Worm (Caenorhabditis elegans) whole organism, young adult: ENCODE data around the gene aptf-4.
A peak's percentile ranks its signal among the peaks of the same experiment; 100 is the strongest.

Experiments used
- B0035.1 ChIP-seq: sonication (generic microtip); optimal IDR thresholded peaks from 2 replicates; lab custom pipeline; 2016; ENCODE audit warnings: missing genetic modification characterization, mild to moderate bottlenecking, missing compliant biosample characterization, missing genotype, missing genetic modification reagents
- D2030.7 ChIP-seq: fragments of 200-800 bp; sonication (Bioruptor generic); IDR thresholded peaks from 2 replicates; pipeline ENCODE4 v1.3.6; 2022; ENCODE audit warnings: missing genetic modification reagents, missing genetic modification characterization, missing compliant biosample characterization
- F10E7.11 ChIP-seq: sonication (generic microtip); optimal IDR thresholded peaks from 2 replicates; lab custom pipeline; 2017; ENCODE audit warnings: mild to moderate bottlenecking, missing genetic modification characterization, moderate library complexity, missing compliant biosample characterization
- F33H1.4 ChIP-seq: fragments of 200-800 bp; sonication (Bioruptor generic); IDR thresholded peaks from 2 replicates; pipeline ENCODE4 v1.3.6; 2022; ENCODE audit warnings: missing genetic modification reagents, missing genetic modification characterization, missing compliant biosample characterization
- F55B11.4 ChIP-seq: sonication (generic microtip); optimal IDR thresholded peaks from 2 replicates; lab custom pipeline; 2016; ENCODE audit warnings: missing compliant biosample characterization, missing genetic modification characterization, borderline replicate concordance; ENCODE audit not compliant: insufficient read depth
- Y53G8AR.9 ChIP-seq: fragments of 200-800 bp; sonication (Bioruptor generic); conservative IDR thresholded peaks from 2 replicates; pipeline ENCODE4 v1.3.6; 2022; ENCODE audit warnings: missing genetic modification reagents, missing genetic modification characterization, missing compliant biosample characterization
- ama-1 ChIP-seq, 3 experiments: fragments of 150-350 bp in 1 of 3; sonication (generic microtip) in 2 of 3; optimal IDR thresholded peaks; 2 replicates each; lab custom pipeline; 2014 to 2018; ENCODE audit warnings: missing biosample characterization in 2 of 3, missing genetic modification characterization in 2 of 3, missing genetic modification reagents in 2 of 3
- aptf-3 ChIP-seq: fragments of 200-800 bp; sonication (Bioruptor generic); IDR thresholded peaks from 2 replicates; pipeline ENCODE4 v1.3.6; 2022; ENCODE audit warnings: missing genetic modification characterization, missing compliant biosample characterization
- attf-6 ChIP-seq: fragments of 200-800 bp; sonication (Bioruptor generic); IDR thresholded peaks from 2 replicates; pipeline ENCODE4 v1.3.6; 2022; ENCODE audit warnings: missing genetic modification reagents, missing genetic modification characterization, missing compliant biosample characterization
- bed-2 ChIP-seq: fragments of 200-800 bp; sonication (Bioruptor generic); IDR thresholded peaks from 2 replicates; pipeline ENCODE4 v1.3.6; 2022; ENCODE audit warnings: missing genetic modification reagents, missing genetic modification characterization, missing compliant biosample characterization
- cebp-1 ChIP-seq, 2 experiments: fragments of 200-800 bp in 1 of 2; sonication (Bioruptor generic) in 1 of 2; sonication (generic microtip) in 1 of 2; IDR thresholded peaks in 1 of 2; optimal IDR thresholded peaks in 1 of 2; 2 replicates each; pipeline versions ENCODE4 v1.3.6 to Lab custom; 2017 to 2022; ENCODE audit warnings: missing compliant biosample characterization in 2 of 2, missing genetic modification characterization in 2 of 2, mild to moderate bottlenecking in 1 of 2, missing genetic modification reagents in 1 of 2, moderate library complexity in 1 of 2
- ceh-100 ChIP-seq: fragments of 200-800 bp; sonication (Bioruptor generic); IDR thresholded peaks from 2 replicates; pipeline ENCODE4 v1.3.6; 2022; ENCODE audit warnings: missing genetic modification reagents, missing genetic modification characterization, missing compliant biosample characterization
- ceh-27 ChIP-seq: fragments of 200-800 bp; sonication (Bioruptor generic); optimal IDR thresholded peaks from 2 replicates; lab custom pipeline; 2018; ENCODE audit warnings: mild to moderate bottlenecking, missing genetic modification characterization, moderate library complexity, missing compliant biosample characterization
- die-1 ChIP-seq: sonication (generic microtip); optimal IDR thresholded peaks from 2 replicates; lab custom pipeline; 2016; ENCODE audit warnings: missing genotype, mild to moderate bottlenecking, missing genetic modification characterization, missing compliant biosample characterization
- dox-1 ChIP-seq: fragments of 200-800 bp; sonication (Bioruptor generic); IDR thresholded peaks from 2 replicates; pipeline ENCODE4 v1.3.6; 2022; ENCODE audit warnings: missing genetic modification reagents, missing genetic modification characterization, missing compliant biosample characterization
- dpff-1 ChIP-seq: sonication (generic microtip); optimal IDR thresholded peaks from 2 replicates; lab custom pipeline; 2017; ENCODE audit warnings: mild to moderate bottlenecking, missing genetic modification characterization, missing compliant biosample characterization
- efl-1 ChIP-seq: fragments of 150-350 bp; optimal IDR thresholded peaks from 2 replicates; lab custom pipeline; 2014; ENCODE audit warnings: missing biosample characterization, missing genetic modification reagents, missing genetic modification characterization
- ekl-4 ChIP-seq: fragments of 200-800 bp; sonication (Bioruptor generic); IDR thresholded peaks from 2 replicates; pipeline ENCODE4 v1.3.6; 2022; ENCODE audit warnings: missing genetic modification reagents, missing genetic modification characterization, missing compliant biosample characterization
- fkh-3 ChIP-seq: sonication (generic microtip); optimal IDR thresholded peaks from 2 replicates; lab custom pipeline; 2016; ENCODE audit warnings: mild to moderate bottlenecking, missing genetic modification characterization, missing compliant biosample characterization
- hmg-1.2 ChIP-seq: fragments of 200-800 bp; sonication (Bioruptor generic); IDR thresholded peaks from 2 replicates; pipeline ENCODE4 v1.3.6; 2022; ENCODE audit warnings: missing genetic modification reagents, missing genetic modification characterization, missing compliant biosample characterization
- hrde-1 ChIP-seq: sonication (generic microtip); optimal IDR thresholded peaks from 2 replicates; lab custom pipeline; 2016; ENCODE audit warnings: missing genetic modification characterization, mild to moderate bottlenecking, missing compliant biosample characterization, moderate library complexity, missing genotype, missing genetic modification reagents, borderline replicate concordance
- hsf-1 ChIP-seq: fragments of 200-800 bp; sonication (Bioruptor generic); IDR thresholded peaks from 2 replicates; pipeline ENCODE4 v1.3.6; 2022; ENCODE audit warnings: missing genetic modification reagents, missing genetic modification characterization, missing compliant biosample characterization
- let-526 ChIP-seq: fragments of 200-800 bp; sonication (Bioruptor generic); IDR thresholded peaks from 2 replicates; pipeline ENCODE4 v1.3.6; 2022; ENCODE audit warnings: missing genetic modification reagents, missing genetic modification characterization, missing compliant biosample characterization
- lin-26 ChIP-seq: fragments of 200-800 bp; sonication (Bioruptor generic); IDR thresholded peaks from 2 replicates; pipeline ENCODE4 v1.3.6; 2022; ENCODE audit warnings: missing genetic modification reagents, missing genetic modification characterization, missing compliant biosample characterization
- lin-35 ChIP-seq, 3 experiments: fragments of 150-350 bp in 2 of 3; sonication (generic microtip) in 1 of 3; optimal IDR thresholded peaks; 2 replicates each; lab custom pipeline; 2014 to 2018; ENCODE audit warnings: missing biosample characterization in 3 of 3, missing genetic modification characterization in 3 of 3, missing genetic modification reagents in 3 of 3
- lin-54 ChIP-seq: fragments of 200-800 bp; sonication (Bioruptor generic); optimal IDR thresholded peaks from 2 replicates; lab custom pipeline; 2018; ENCODE audit warnings: mild to moderate bottlenecking, missing genetic modification characterization, missing compliant biosample characterization
- lsl-1 ChIP-seq: fragments of 200-800 bp; sonication (Bioruptor generic); optimal IDR thresholded peaks from 2 replicates; lab custom pipeline; 2018; ENCODE audit warnings: mild to moderate bottlenecking, missing genetic modification characterization, moderate library complexity, missing compliant biosample characterization
- madf-10 ChIP-seq: sonication (generic microtip); optimal IDR thresholded peaks from 2 replicates; lab custom pipeline; 2016; ENCODE audit warnings: mild to moderate bottlenecking, missing genetic modification characterization, missing compliant biosample characterization
- madf-6 ChIP-seq: fragments of 200-800 bp; sonication (Bioruptor generic); IDR thresholded peaks from 2 replicates; pipeline ENCODE4 v1.3.6; 2022; ENCODE audit warnings: missing genetic modification reagents, missing genetic modification characterization, missing compliant biosample characterization
- madf-8 ChIP-seq: fragments of 200-800 bp; sonication (Bioruptor generic); conservative IDR thresholded peaks from 2 replicates; pipeline ENCODE4 v1.3.6; 2022; ENCODE audit warnings: missing genetic modification reagents, missing genetic modification characterization, missing compliant biosample characterization
- mcd-1 ChIP-seq: fragments of 200-800 bp; sonication (Bioruptor generic); IDR thresholded peaks from 2 replicates; pipeline ENCODE4 v1.3.6; 2022; ENCODE audit warnings: missing genetic modification reagents, missing genetic modification characterization, missing compliant biosample characterization
- mel-28 ChIP-seq: sonication (generic microtip); optimal IDR thresholded peaks from 2 replicates; lab custom pipeline; 2016; ENCODE audit warnings: borderline replicate concordance, mild to moderate bottlenecking, missing genetic modification characterization, missing compliant biosample characterization
- nfya-1 ChIP-seq: sonication (generic microtip); optimal IDR thresholded peaks from 2 replicates; lab custom pipeline; 2017; ENCODE audit warnings: antibody characterized with exemption, missing compliant biosample characterization, missing genetic modification characterization, borderline replicate concordance; ENCODE audit not compliant: insufficient read depth
- nfya-2 ChIP-seq: fragments of 200-800 bp; sonication (Bioruptor generic); IDR thresholded peaks from 2 replicates; pipeline ENCODE4 v1.3.6; 2022; ENCODE audit warnings: missing genetic modification reagents, missing genetic modification characterization, missing compliant biosample characterization
- nhr-179 ChIP-seq: sonication (generic microtip); optimal IDR thresholded peaks from 2 replicates; lab custom pipeline; 2016; ENCODE audit warnings: mild to moderate bottlenecking, missing genetic modification characterization, missing compliant biosample characterization
- nhr-27 ChIP-seq: fragments of 200-800 bp; sonication (Bioruptor generic); optimal IDR thresholded peaks from 2 replicates; lab custom pipeline; 2018; ENCODE audit warnings: mild to moderate bottlenecking, missing genetic modification characterization, moderate library complexity, missing compliant biosample characterization
- nhr-80 ChIP-seq: sonication (generic microtip); optimal IDR thresholded peaks from 2 replicates; lab custom pipeline; 2016; ENCODE audit warnings: missing genetic modification characterization, missing compliant biosample characterization
- pbrm-1 ChIP-seq: fragments of 200-800 bp; sonication (Bioruptor generic); IDR thresholded peaks from 2 replicates; pipeline ENCODE4 v1.3.6; 2022; ENCODE audit warnings: missing genetic modification reagents, missing genetic modification characterization, missing compliant biosample characterization
- repo-1 ChIP-seq: sonication (generic microtip); optimal IDR thresholded peaks from 2 replicates; lab custom pipeline; 2017; ENCODE audit warnings: mild to moderate bottlenecking, missing genetic modification characterization, missing compliant biosample characterization
- snpc-1.1 ChIP-seq: sonication (generic microtip); optimal IDR thresholded peaks from 2 replicates; lab custom pipeline; 2017; ENCODE audit warnings: missing genetic modification characterization, mild to moderate bottlenecking, missing compliant biosample characterization, antibody characterized with exemption, moderate library complexity, missing genotype, missing genetic modification reagents; ENCODE audit not compliant: insufficient read depth
- xnd-1 ChIP-seq: sonication (generic microtip); optimal IDR thresholded peaks from 2 replicates; lab custom pipeline; 2016; ENCODE audit warnings: missing genotype, missing genetic modification reagents, missing genetic modification characterization, missing compliant biosample characterization
- ztf-18 ChIP-seq: sonication (generic microtip); optimal IDR thresholded peaks from 2 replicates; lab custom pipeline; 2016; ENCODE audit warnings: missing genotype, mild to moderate bottlenecking, missing genetic modification characterization, missing compliant biosample characterization
- ztf-26 ChIP-seq: sonication (generic microtip); optimal IDR thresholded peaks from 2 replicates; lab custom pipeline; 2017; ENCODE audit warnings: missing genetic modification characterization, missing compliant biosample characterization
- ztf-6 ChIP-seq: fragments of 200-800 bp; sonication (Bioruptor generic); IDR thresholded peaks from 2 replicates; pipeline ENCODE4 v1.3.6; 2022; ENCODE audit warnings: missing genetic modification reagents, missing genetic modification characterization, missing compliant biosample characterization

The aptf-4 gene

DNA sequence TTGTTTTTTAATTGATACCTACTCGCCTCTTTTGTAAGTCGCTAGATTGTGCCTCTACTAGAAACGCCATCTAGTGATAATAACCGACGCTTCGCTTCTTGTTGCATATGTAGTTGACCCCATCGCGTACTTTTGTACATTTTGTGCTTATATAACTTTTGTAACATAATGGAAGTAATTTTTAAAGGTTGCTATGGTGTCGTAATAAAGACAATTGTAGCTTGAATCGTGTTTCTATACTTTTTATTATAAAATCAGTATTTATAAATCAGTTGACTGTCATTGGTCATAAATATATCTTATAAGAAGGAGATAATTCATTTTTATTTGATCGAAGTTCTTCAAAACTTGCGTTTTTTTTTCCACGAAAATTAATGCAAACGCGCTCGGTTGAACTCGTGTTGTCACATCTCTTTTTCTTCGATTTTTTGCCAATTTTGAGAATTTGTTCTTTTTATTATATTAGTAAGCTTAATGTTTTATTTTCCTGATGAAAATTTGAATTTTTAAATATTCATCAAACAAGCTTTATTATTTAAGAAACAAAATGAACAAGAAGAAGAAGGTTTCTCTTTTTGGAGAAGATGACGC is 13.2 kb upstream of the aptf-4 start, which contains the start of gene F54C9.9 (continued):
- TF ChIP-seq F33H1.4 (GFP tag; lab: Robert Waterston, UW) (peak; percentile 28; the same call in 1 of the 2 replicates), nhr-179 (tag; lab: Kevin White, UChicago) (no peak), F10E7.11 (tag; lab: Kevin White, UChicago) (no peak), ceh-27 (GFP tag; lab: Kevin White, UChicago) (no peak), nhr-80 (no peak), madf-10 (tag; lab: Kevin White, UChicago) (no peak), attf-6 (GFP tag; lab: Robert Waterston, UW) (peak; percentile 75), ama-1 (optimal IDR thresholded peaks at IDR 0.05; lab: Kevin White, UChicago) (no peak), ama-1 (GFP tag; optimal IDR thresholded peaks at IDR 0.05; lab: Kevin White, UChicago) (peak in 1 of 2 experiments; percentile 77), ztf-18 (tag; lab: Kevin White, UChicago) (no peak), lsl-1 (GFP tag; lab: Kevin White, UChicago) (peak; percentile 50), nfya-2 (GFP tag; lab: Robert Waterston, UW) (no peak), madf-6 (peak; percentile 71), Y53G8AR.9 (GFP tag; lab: Robert Waterston, UW) (peak; percentile 71), mcd-1 (GFP tag; lab: Robert Waterston, UW) (peak; percentile 52), hmg-1.2 (peak; percentile 32; the same call in 1 of the 2 replicates), ztf-26 (tag; lab: Kevin White, UChicago) (no peak), ztf-6 (GFP tag; lab: Robert Waterston, UW) (no peak), F55B11.4 (tag; lab: Kevin White, UChicago) (no peak), pbrm-1 (0 out of 2 replicates have a peak, but pooled peaks have one; percentile 31), dpff-1 (no peak), B0035.1 (no peak), ekl-4 (no peak), xnd-1 (tag; lab: Kevin White, UChicago) (peak; percentile 33), repo-1 (tag; lab: Kevin White, UChicago) (peak; percentile 17), die-1 (peak; percentile 49), hsf-1 (0 out of 2 replicates have a peak, but pooled peaks have one; percentile 65), nfya-1 (no peak), hrde-1 (peak; percentile 46), madf-8 (peak; percentile 47), lin-35 (GFP tag; optimal IDR thresholded peaks at IDR 0.05; lab: Kevin White, UChicago) (peak in 1 of 3 experiments; percentile 41), ceh-100 (GFP tag; lab: Robert Waterston, UW) (peak; percentile 50; the same call in 1 of the 2 replicates)

DNA sequence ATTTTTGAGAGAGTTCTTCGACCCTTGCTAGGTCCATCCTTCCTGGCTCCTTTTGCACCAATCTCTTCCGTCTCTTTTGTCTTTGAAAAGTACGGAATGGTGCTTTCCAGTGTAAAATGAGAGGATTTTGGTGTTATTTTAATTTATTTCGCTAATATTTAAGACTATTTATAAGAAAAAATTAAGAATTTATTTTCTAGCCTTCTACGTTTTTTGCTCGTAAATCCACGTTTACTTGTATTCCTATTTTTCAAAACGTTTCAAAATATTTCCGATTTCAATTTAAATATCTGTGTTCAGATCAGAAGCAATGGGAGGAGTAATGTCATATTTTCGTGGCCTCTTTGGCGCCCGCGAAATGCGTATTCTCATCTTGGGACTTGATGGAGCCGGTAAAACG is 9.1 kb upstream of the aptf-4 start, which contains the start of gene arl-1:
TSS of gene arl-1 (plus strand) at position 301 of the 400 bp plus-strand sequence.
- 0 out of 2 replicates have a peak, but pooled peaks have one; percentile 6 for TF ChIP-seq aptf-3 (GFP tag; lab: Robert Waterston, UW)
- TF ChIP-seq nhr-27 (tag; lab: Kevin White, UChicago) = no peak
- no peak for TF ChIP-seq efl-1

DNA sequence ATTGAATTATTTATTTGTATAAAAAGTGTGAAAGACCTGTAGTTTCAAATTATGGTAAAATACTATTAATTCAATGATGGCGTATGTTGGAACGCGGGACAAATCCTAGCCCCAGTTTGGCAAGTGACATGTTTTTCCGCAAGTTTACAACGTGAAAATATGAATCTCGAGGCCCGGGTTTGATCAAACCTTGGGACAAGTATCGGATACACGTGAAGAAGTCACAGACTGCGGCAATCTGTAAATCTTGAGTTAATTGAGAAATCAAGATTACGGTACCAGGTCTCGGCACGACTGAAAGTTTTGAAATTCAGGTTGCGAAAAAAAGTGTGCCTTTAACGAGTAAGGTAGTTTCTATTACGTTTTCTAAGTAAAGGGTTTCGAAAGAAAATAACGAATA is 7.7 kb upstream of the aptf-4 start:
- TF ChIP-seq cebp-1 (GFP tag; IDR thresholded peaks at IDR 0.05; lab: Robert Waterston, UW) = no peak
- TF ChIP-seq cebp-1 (tag; optimal IDR thresholded peaks at IDR 0.05; lab: Kevin White, UChicago) = peak; percentile 7
- TF ChIP-seq nfya-1 = no peak
- TF ChIP-seq fkh-3 (tag; lab: Kevin White, UChicago) = no peak
- no peak for TF ChIP-seq nhr-179 (tag; lab: Kevin White, UChicago)
- TF ChIP-seq let-526 (GFP tag; lab: Robert Waterston, UW) = no peak
- TF ChIP-seq bed-2 (GFP tag; lab: Robert Waterston, UW) = no peak
- no peak for TF ChIP-seq hrde-1
- TF ChIP-seq lin-26 (GFP tag; lab: Robert Waterston, UW) = peak; percentile 55; the same call in 1 of the 2 replicates
- no peak for TF ChIP-seq nhr-27 (tag; lab: Kevin White, UChicago)
- TF ChIP-seq aptf-3 (GFP tag; lab: Robert Waterston, UW) = peak; percentile 22; the same call in 1 of the 2 replicates
- no peak for TF ChIP-seq D2030.7 (GFP tag; lab: Robert Waterston, UW)
- TF ChIP-seq hmg-1.2 = no peak
- no peak for TF ChIP-seq lin-54 (GFP tag; lab: Kevin White, UChicago)
- no peak for TF ChIP-seq snpc-1.1 (tag; lab: Kevin White, UChicago)
- TF ChIP-seq mcd-1 (GFP tag; lab: Robert Waterston, UW) = no peak
- TF ChIP-seq mel-28 (tag; lab: Kevin White, UChicago) = no peak
- no peak for TF ChIP-seq dox-1 (GFP tag; lab: Robert Waterston, UW)
